Worm (Caenorhabditis elegans): Measurements from ENCODE around the gene snb-5.

DNA sequence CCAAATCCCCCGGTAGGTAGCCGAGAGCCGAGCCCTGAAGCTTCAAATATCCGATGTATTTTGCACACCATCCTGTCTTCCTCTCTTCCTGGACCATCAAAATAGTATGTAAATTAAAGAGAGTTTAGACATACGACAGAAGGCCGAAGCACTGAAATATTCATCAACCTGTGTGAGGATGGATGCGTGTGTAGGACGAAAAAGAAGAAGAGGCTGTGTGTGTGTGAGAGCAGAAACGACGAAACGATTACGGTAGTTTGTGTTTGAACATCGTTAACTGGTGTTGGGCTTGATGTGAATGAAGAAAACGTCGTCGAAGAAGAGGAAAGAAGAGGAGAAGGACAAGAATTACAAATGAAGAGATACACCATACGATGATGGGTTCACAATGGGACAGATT, 8.7 kb downstream of the snb-5 start:
- no peak for TF ChIP-seq unc-62 (GFP tag; optimal IDR thresholded peaks at IDR 0.05)
- TF ChIP-seq nhr-237 (tag; optimal IDR thresholded peaks at IDR 0.05): no peak
- no peak for TF ChIP-seq fkh-10 (GFP tag; optimal IDR thresholded peaks at IDR 0.05)
- no peak for TF ChIP-seq fos-1 (tag; optimal IDR thresholded peaks at IDR 0.05)
- no peak for TF ChIP-seq nhr-67 (tag; optimal IDR thresholded peaks at IDR 0.05)
